Worm (Caenorhabditis elegans) whole organism, L1 larva: Measurements from ENCODE around the gene ced-11.

ENCODE experiments used
- fkh-4 ChIP-seq: sonication (generic microtip); optimal IDR thresholded peaks from 2 replicates; lab custom pipeline; 2016; ENCODE audit warnings: missing compliant biosample characterization, missing genetic modification characterization, borderline replicate concordance
- pqm-1 ChIP-seq: sonication (generic microtip); optimal IDR thresholded peaks from 3 replicates; lab custom pipeline; 2017; ENCODE audit warnings: missing biosample characterization, missing genetic modification characterization
- sup-37 ChIP-seq: fragments of 200-800 bp; sonication (Bioruptor generic); optimal IDR thresholded peaks from 2 replicates; lab custom pipeline; 2018; ENCODE audit warnings: mild to moderate bottlenecking, missing genetic modification characterization, missing compliant biosample characterization
- unc-30 ChIP-seq: sonication (generic microtip); optimal IDR thresholded peaks from 2 replicates; lab custom pipeline; 2017; ENCODE audit warnings: missing biosample characterization, missing genetic modification characterization
- unc-62 ChIP-seq: fragments of 150-350 bp; optimal IDR thresholded peaks from 2 replicates; lab custom pipeline; 2014; ENCODE audit warnings: missing biosample characterization, missing genetic modification reagents, missing genetic modification characterization

DNA sequence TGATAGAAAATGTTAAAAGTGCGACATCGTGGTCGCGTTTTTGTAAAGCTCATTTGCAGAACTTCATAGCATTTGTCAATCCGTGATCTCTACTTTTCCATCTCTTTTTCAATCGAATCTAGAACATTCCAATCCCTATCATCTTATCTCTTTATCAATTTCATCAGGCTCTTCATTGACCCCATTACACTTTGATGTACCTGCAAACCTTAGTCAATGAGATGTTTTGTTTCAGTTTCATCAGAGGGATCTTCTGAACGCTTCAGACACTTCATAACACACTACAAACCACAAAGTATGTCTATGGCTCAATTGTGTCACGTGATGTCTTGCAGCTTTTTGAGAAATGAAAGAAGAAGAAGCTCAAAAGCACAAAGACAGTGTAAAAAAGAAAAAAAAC lies 36.2 kb upstream of the ced-11 start:
- TF ChIP-seq unc-30 (tag; lab: Kevin White, UChicago) (no peak), unc-62 (GFP tag; lab: Kevin White, UChicago) (no peak), sup-37 (GFP tag; lab: Kevin White, UChicago) (no peak), fkh-4 (tag; lab: Kevin White, UChicago) (no peak), pqm-1 (no peak)
